Worm (Caenorhabditis elegans): ENCODE results near the gene mtm-3.
"Not testable (repeated sequence)": the region's sequence is repeated elsewhere in the genome, so short reads cannot be mapped to it uniquely, and the experiment has no call there.

mtm-3 gene

DNA sequence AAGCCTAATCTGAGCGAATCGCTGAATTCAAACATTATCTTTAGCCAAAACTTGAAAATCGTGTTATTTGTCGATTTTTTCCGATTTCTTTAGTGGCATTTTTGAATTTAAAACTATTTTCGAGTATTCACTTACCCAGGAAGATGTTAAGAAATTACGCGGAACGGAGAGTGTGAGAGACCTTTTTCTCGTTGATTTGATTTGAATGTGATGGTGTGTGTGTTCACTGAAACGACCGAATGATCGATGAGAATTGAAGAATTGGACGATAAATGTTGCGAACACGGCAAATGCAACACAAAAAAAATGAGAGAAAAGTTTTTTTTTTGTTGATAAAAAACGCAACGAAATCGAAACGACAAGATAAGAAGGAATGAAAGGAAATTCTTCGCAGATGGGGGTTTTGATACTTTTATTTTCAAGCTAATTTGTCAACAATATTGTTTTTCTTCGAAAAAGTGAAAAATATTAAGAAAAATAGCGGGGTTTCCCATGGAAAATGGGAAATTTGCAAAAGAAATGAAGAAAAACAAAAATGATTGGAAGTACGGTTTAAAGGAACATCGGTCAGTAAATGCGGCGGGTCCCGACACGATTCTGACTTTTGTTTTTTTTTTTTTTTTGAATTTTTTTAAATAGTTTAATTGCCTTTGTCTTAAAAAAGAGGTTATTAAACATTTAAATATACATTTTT, at the start of gene mtm-3:
TSS of gene mtm-3 (minus strand) at position 228 of the 694 bp plus-strand sequence.
- TF ChIP-seq gmeb-2 (tag; optimal IDR thresholded peaks at IDR 0.05) (no peak), elt-4 (tag; optimal IDR thresholded peaks at IDR 0.05) (no peak), ceh-30 (tag; optimal IDR thresholded peaks at IDR 0.05) (no peak), ceh-48 (tag; optimal IDR thresholded peaks at IDR 0.05) (no peak), elt-2 (tag; optimal IDR thresholded peaks at IDR 0.05) (no peak), pqm-1 (tag; optimal IDR thresholded peaks at IDR 0.05) (no peak)

DNA sequence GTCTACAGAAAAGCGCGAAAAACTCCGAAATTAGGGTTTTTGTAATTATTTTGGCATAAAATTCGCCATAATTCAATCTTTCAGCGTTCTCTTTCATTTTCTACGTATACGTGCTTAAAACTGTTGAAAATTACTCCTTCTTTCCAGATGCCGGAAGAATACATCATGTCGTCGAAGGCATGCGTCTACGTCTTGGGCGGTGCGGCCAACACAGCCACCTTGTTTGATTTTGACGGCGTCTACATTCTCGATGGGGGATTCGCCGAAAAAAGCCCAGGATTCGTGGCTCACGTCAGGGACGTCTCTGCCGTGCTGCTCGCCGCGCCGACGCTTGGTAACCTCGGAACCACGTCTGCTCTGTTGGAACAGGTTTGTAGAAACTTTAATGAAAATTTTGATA, 44.5 kb upstream of the mtm-3 start, which contains the start of gene maph-1.3:
TSS of gene maph-1.3 (plus strand) at position 148 of the 400 bp plus-strand sequence.
- TF ChIP-seq ceh-6 (GFP tag; optimal IDR thresholded peaks at IDR 0.05); K09A11.1 (tag; optimal IDR thresholded peaks at IDR 0.05; ENCODE audit: insufficient read depth); madf-2 (tag; optimal IDR thresholded peaks at IDR 0.05): not testable (repeated sequence)

DNA sequence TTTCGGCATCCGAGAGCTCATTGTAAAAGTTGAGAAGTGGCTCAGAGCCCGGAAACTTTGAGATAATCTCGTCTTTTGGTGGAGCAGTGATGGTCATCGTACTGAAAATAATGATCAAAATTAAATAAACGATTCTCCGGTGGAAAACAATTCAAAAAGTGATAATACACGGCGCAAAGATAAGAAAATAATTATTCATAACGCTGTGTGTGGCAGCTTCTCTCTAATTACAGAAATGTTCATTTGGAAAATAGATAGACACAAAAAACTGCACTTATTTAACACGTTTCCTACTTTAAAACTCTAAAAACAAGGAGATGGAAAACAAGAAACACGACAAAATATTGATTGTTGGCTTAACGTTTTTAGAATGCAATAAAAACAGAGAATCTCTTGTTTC, 43.2 kb upstream of the mtm-3 start, which contains the start of gene C36A4.4:
TSS of gene C36A4.4 (minus strand) at position 101 of the 400 bp plus-strand sequence.
- not testable (repeated sequence) for TF ChIP-seq ceh-34 (tag; optimal IDR thresholded peaks at IDR 0.05); unc-55 (GFP tag; optimal IDR thresholded peaks at IDR 0.05); hlh-8 (tag; optimal IDR thresholded peaks at IDR 0.05)

DNA sequence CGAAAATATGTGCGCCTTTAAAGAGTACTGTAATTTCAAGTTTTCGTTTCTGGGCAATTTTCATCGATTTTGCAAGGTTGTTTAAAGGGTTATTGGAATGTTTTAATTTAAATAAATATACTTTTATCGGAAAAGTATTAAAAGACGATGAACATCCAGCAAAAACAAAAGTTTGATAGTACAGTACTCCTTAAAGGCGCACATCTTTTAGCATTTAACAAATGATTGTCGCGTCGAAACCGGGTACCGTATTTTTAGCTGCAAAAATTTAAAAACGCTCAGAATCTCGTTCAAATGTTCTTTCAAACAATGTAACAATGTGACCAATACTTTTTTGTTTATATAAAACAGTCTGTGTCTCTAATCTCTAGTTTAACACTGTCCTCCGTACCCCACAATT, 40.0 kb upstream of the mtm-3 start, which contains the start of gene C36A4.11:
TSS of gene C36A4.11 (plus strand) at position 301 of the 400 bp plus-strand sequence.
- not testable (repeated sequence) for TF ChIP-seq gmeb-2, hlh-8, elt-2 (tag; optimal IDR thresholded peaks at IDR 0.05)

DNA sequence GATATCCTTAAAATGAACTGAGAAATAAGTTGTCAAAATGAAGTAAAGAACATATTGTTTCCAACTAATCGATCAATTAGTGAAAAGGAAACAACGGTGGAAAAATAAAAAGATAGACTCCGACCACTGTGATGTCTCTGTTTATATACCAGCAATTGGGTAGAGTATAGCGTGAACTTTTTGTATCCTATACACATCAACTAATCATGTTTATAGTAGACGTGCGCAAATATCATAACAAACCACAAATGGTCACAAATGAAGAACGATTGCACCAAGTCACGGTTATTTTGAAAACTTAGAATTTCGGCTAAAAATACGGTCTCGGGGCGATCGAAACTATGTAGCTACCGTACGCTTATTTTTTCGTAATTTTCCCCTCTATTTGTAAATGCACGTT, 39.4 kb upstream of the mtm-3 start, which contains the start of gene cyp-25A3:
TSS of gene cyp-25A3 (minus strand) at position 101 of the 400 bp plus-strand sequence.
- no peak for TF ChIP-seq ceh-22 (tag; optimal IDR thresholded peaks at IDR 0.05)
- no peak for TF ChIP-seq nhr-11 (tag; optimal IDR thresholded peaks at IDR 0.05)
- no peak for TF ChIP-seq nhr-232 (tag; optimal IDR thresholded peaks at IDR 0.05)
- TF ChIP-seq ceh-18 (tag; optimal IDR thresholded peaks at IDR 0.05): no peak
- TF ChIP-seq dve-1 (tag; optimal IDR thresholded peaks at IDR 0.05): no peak
- TF ChIP-seq ahr-1 (tag; optimal IDR thresholded peaks at IDR 0.05): no peak
- no peak for TF ChIP-seq ceh-24 (tag; optimal IDR thresholded peaks at IDR 0.05)
- TF ChIP-seq rnt-1 (tag; optimal IDR thresholded peaks at IDR 0.05): no peak
- TF ChIP-seq ceh-31 (tag; optimal IDR thresholded peaks at IDR 0.05): no peak
- no peak for TF ChIP-seq hlh-30 (tag; optimal IDR thresholded peaks at IDR 0.05; ENCODE audit: insufficient read depth)
- TF ChIP-seq lim-6 (tag; optimal IDR thresholded peaks at IDR 0.05): no peak
- TF ChIP-seq hlh-13 (GFP tag; optimal IDR thresholded peaks at IDR 0.05): no peak
- TF ChIP-seq fkh-6 (tag; optimal IDR thresholded peaks at IDR 0.05): no peak
- TF ChIP-seq mec-3 (tag; optimal IDR thresholded peaks at IDR 0.05; ENCODE audit: borderline replicate concordance): no peak
- no peak for TF ChIP-seq ceh-34 (tag; optimal IDR thresholded peaks at IDR 0.05)
- TF ChIP-seq ztf-16 (tag; optimal IDR thresholded peaks at IDR 0.05): no peak

DNA sequence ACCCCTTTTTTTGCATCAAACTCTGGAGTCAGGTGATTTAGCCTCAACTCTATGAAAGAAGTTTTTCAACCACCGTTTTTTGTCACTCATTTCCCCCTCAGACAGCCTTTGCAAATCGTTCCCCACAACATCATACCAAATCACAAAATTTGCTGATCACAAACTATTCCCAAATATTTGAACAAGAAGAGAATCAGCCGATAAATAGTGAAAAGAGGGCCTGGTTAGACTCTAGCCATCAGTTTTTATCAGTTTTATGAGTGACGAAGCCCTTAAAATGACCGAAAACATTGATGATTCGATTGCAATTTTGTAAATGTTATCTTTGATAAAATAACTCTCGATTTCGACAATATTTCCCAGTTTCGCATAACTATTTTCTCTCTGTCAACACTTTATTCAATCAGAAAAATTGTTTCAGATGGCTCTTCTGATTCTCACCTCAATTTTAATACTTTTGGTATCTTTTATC, 34.6 kb upstream of the mtm-3 start, which contains the start of gene cyp-25A2:
TSS of gene cyp-25A2 (plus strand) at position 422 of the 472 bp plus-strand sequence.
- TF ChIP-seq C08G9.2 (tag; optimal IDR thresholded peaks at IDR 0.05) (no peak), nhr-11 (tag; optimal IDR thresholded peaks at IDR 0.05) (no peak), ets-4 (tag; optimal IDR thresholded peaks at IDR 0.05) (no peak), elt-2 (tag; optimal IDR thresholded peaks at IDR 0.05) (peak; percentile 51)

Data from whole organism, late embryonic.